Fruit fly (Drosophila melanogaster) whole organism, embryonic: ENCODE results near the gene CG43127.

Experiments used
- Abd-B ChIP-seq: fragments of 200-800 bp; sonication (Bioruptor generic); optimal IDR thresholded peaks from 2 replicates; lab custom pipeline; 2018; ENCODE audit warnings: missing biosample characterization, mild to moderate bottlenecking, missing genetic modification characterization, moderate library complexity
- Aef1 ChIP-seq: fragments of 200-800 bp; sonication (Bioruptor generic); IDR thresholded peaks from 3 replicates; pipeline ENCODE4 v1.3.6; 2022; ENCODE audit warnings: missing biosample characterization, missing genetic modification characterization
- Atf6 ChIP-seq: fragments of 200-800 bp; sonication (Bioruptor generic); IDR thresholded peaks from 2 replicates; pipeline ENCODE4 v1.3.6; 2022; ENCODE audit warnings: missing biosample characterization, missing genetic modification characterization
- Awh ChIP-seq: fragments of 200-800 bp; sonication (Bioruptor generic); IDR thresholded peaks from 2 replicates; pipeline ENCODE4, ENCODE4 v1.3.6; 2022; ENCODE audit warnings: missing biosample characterization, missing genetic modification characterization
- Bdp1 ChIP-seq: fragments of 200-800 bp; sonication (Bioruptor generic); optimal IDR thresholded peaks from 3 replicates; lab custom pipeline; 2016; ENCODE audit warnings: missing biosample characterization, missing genetic modification characterization
- CG10543 ChIP-seq: fragments of 200-800 bp; sonication (Bioruptor generic); optimal IDR thresholded peaks from 3 replicates; lab custom pipeline; 2017; ENCODE audit warnings: missing biosample characterization, mild to moderate bottlenecking, missing genetic modification characterization, moderate library complexity
- CG11560 ChIP-seq: fragments of 200-800 bp; sonication (Bioruptor generic); IDR thresholded peaks from 3 replicates; pipeline ENCODE4 v1.3.6; 2022; ENCODE audit warnings: missing biosample characterization, missing genetic modification characterization
- CG12104 ChIP-seq: fragments of 200-800 bp; sonication (Bioruptor generic); optimal IDR thresholded peaks from 3 replicates; lab custom pipeline; 2016; ENCODE audit warnings: missing biosample characterization, missing genetic modification characterization
- CG12155 ChIP-seq: fragments of 200-800 bp; sonication (Bioruptor generic); optimal IDR thresholded peaks from 3 replicates; lab custom pipeline; 2016; ENCODE audit warnings: missing biosample characterization, missing genetic modification characterization
- CG12942 ChIP-seq: fragments of 200-800 bp; sonication (Bioruptor generic); optimal IDR thresholded peaks from 3 replicates; lab custom pipeline; 2016; ENCODE audit warnings: missing biosample characterization, missing genetic modification characterization
- CG13775 ChIP-seq: fragments of 200-800 bp; sonication (Bioruptor generic); optimal IDR thresholded peaks from 3 replicates; lab custom pipeline; 2017; ENCODE audit warnings: missing biosample characterization, mild to moderate bottlenecking, missing genetic modification characterization
- CG14965 ChIP-seq: fragments of 200-800 bp; sonication (Bioruptor generic); optimal IDR thresholded peaks from 2 replicates; lab custom pipeline; 2016; ENCODE audit warnings: missing biosample characterization, missing genetic modification characterization, borderline replicate concordance
- CG1602 ChIP-seq: fragments of 200-800 bp; sonication (Bioruptor generic); optimal IDR thresholded peaks from 3 replicates; lab custom pipeline; 2016; ENCODE audit warnings: missing biosample characterization, missing genetic modification characterization
- CG1647 ChIP-seq: fragments of 200-800 bp; sonication (Bioruptor generic); optimal IDR thresholded peaks from 3 replicates; lab custom pipeline; 2016; ENCODE audit warnings: missing biosample characterization, missing genetic modification characterization
- CG1832 ChIP-seq: fragments of 200-800 bp; sonication (Bioruptor generic); optimal IDR thresholded peaks from 2 replicates; lab custom pipeline; 2017; ENCODE audit warnings: missing biosample characterization, mild to moderate bottlenecking, missing genetic modification characterization, inconsistent platforms
- CG2712 ChIP-seq: fragments of 200-800 bp; optimal IDR thresholded peaks from 3 replicates; lab custom pipeline; 2019; ENCODE audit warnings: missing biosample characterization, mild to moderate bottlenecking, missing genetic modification characterization, moderate library complexity
- CG2875 ChIP-seq: fragments of 200-800 bp; sonication (Bioruptor generic); optimal IDR thresholded peaks from 2 replicates; lab custom pipeline; 2017; ENCODE audit warnings: missing biosample characterization, mild to moderate bottlenecking, missing genetic modification characterization, missing genetic modification reagents
- CG2889 ChIP-seq: fragments of 200-800 bp; sonication (Bioruptor generic); IDR thresholded peaks from 3 replicates; pipeline ENCODE4 v1.3.6; 2022; ENCODE audit warnings: missing biosample characterization, missing genetic modification characterization
- CG3281 ChIP-seq: fragments of 200-800 bp; sonication (Bioruptor generic); optimal IDR thresholded peaks from 3 replicates; lab custom pipeline; 2017; ENCODE audit warnings: missing biosample characterization, mild to moderate bottlenecking, missing genetic modification characterization
- CG34422 ChIP-seq: fragments of 200-800 bp; sonication (Bioruptor generic); IDR thresholded peaks from 3 replicates; pipeline ENCODE4 v1.3.6; 2022; ENCODE audit warnings: missing biosample characterization, missing genetic modification characterization
- CG5953 ChIP-seq: fragments of 200-800 bp; sonication (Bioruptor generic); IDR thresholded peaks from 2 replicates; pipeline ENCODE4 v1.3.6; 2022; ENCODE audit warnings: missing biosample characterization, missing genetic modification characterization
- CG7987 ChIP-seq: fragments of 200-800 bp; sonication (Bioruptor generic); optimal IDR thresholded peaks from 2 replicates; lab custom pipeline; 2018; ENCODE audit warnings: missing biosample characterization, mild to moderate bottlenecking, missing genetic modification characterization, moderate library complexity
- CG8478 ChIP-seq: fragments of >200 bp; optimal IDR thresholded peaks from 2 replicates; lab custom pipeline; 2018
- D19B ChIP-seq: fragments of 200-800 bp; sonication (Bioruptor generic); optimal IDR thresholded peaks from 2 replicates; lab custom pipeline; 2017; ENCODE audit warnings: missing biosample characterization, mild to moderate bottlenecking, missing genetic modification characterization
- Doc3 ChIP-seq: fragments of 200-800 bp; sonication (Bioruptor generic); IDR thresholded peaks from 3 replicates; pipeline ENCODE4 v1.3.6; 2022; ENCODE audit warnings: missing biosample characterization, missing genetic modification characterization; ENCODE audit not compliant: partially characterized antibody
- Fer3 ChIP-seq: fragments of 200-800 bp; sonication (Bioruptor generic); optimal IDR thresholded peaks from 2 replicates; lab custom pipeline; 2018; ENCODE audit warnings: missing biosample characterization, mild to moderate bottlenecking, missing genetic modification characterization, moderate library complexity
- H2.0 ChIP-seq: fragments of 200-800 bp; sonication (Bioruptor generic); IDR thresholded peaks from 2 replicates; pipeline ENCODE4 v1.3.6; 2022; ENCODE audit warnings: missing biosample characterization, missing genetic modification characterization
- Lhr ChIP-seq: fragments of 200-800 bp; sonication (Bioruptor generic); optimal IDR thresholded peaks from 3 replicates; lab custom pipeline; 2017; ENCODE audit warnings: mild to moderate bottlenecking, missing biosample characterization, missing genetic modification reagents, missing genetic modification characterization
- Oli ChIP-seq: fragments of 200-800 bp; sonication (Bioruptor generic); optimal IDR thresholded peaks from 2 replicates; lab custom pipeline; 2018; ENCODE audit warnings: missing biosample characterization, mild to moderate bottlenecking, missing genetic modification characterization, moderate library complexity
- Sin3A ChIP-seq: fragments of >200 bp; optimal IDR thresholded peaks from 2 replicates; lab custom pipeline; 2018
- Six4 ChIP-seq: fragments of 200-800 bp; sonication (Bioruptor generic); optimal IDR thresholded peaks from 2 replicates; lab custom pipeline; 2016; ENCODE audit warnings: missing biosample characterization, missing genetic modification characterization
- Sry-β ChIP-seq: fragments of 200-800 bp; sonication (Bioruptor generic); optimal IDR thresholded peaks from 2 replicates; lab custom pipeline; 2018; ENCODE audit warnings: missing biosample characterization, mild to moderate bottlenecking, missing genetic modification characterization, moderate library complexity
- Taf1 ChIP-seq: fragments of 200-800 bp; sonication (Bioruptor generic); IDR thresholded peaks from 2 replicates; pipeline ENCODE4 v1.3.6; 2022; ENCODE audit warnings: missing biosample characterization, missing genetic modification characterization
- ara ChIP-seq: fragments of 200-800 bp; sonication (Bioruptor generic); IDR thresholded peaks from 2 replicates; pipeline ENCODE4 v1.3.6; 2022; ENCODE audit warnings: missing biosample characterization, missing genetic modification characterization
- ash1 ChIP-seq: fragments of 200-800 bp; sonication (Bioruptor generic); optimal IDR thresholded peaks from 2 replicates; lab custom pipeline; 2018; ENCODE audit warnings: missing biosample characterization, mild to moderate bottlenecking, missing genetic modification characterization
- br ChIP-seq: fragments of >200 bp; optimal IDR thresholded peaks from 2 replicates; lab custom pipeline; 2017
- croc ChIP-seq: fragments of 200-800 bp; sonication (Bioruptor generic); conservative IDR thresholded peaks from 3 replicates; pipeline ENCODE4 v1.3.6; 2022; ENCODE audit warnings: missing biosample characterization, missing genetic modification characterization
- dan ChIP-seq: fragments of 200-800 bp; sonication (Bioruptor generic); IDR thresholded peaks from 2 replicates; pipeline ENCODE4 v1.3.6; 2022; ENCODE audit warnings: missing biosample characterization, missing genetic modification characterization
- grau ChIP-seq: fragments of 200-800 bp; optimal IDR thresholded peaks from 3 replicates; lab custom pipeline; 2019; ENCODE audit warnings: missing biosample characterization, mild to moderate bottlenecking, missing genetic modification characterization, moderate library complexity
- gt ChIP-seq: fragments of 200-800 bp; sonication (Bioruptor generic); IDR thresholded peaks from 2 replicates; pipeline ENCODE4 v1.3.6; 2022; ENCODE audit warnings: missing biosample characterization, missing genetic modification characterization
- hkb ChIP-seq, 2 experiments: fragments of 200-800 bp in 1 of 2; fragments of >200 bp in 1 of 2; sonication (Bioruptor generic) in 1 of 2; IDR thresholded peaks in 1 of 2; optimal IDR thresholded peaks in 1 of 2; 2 replicates each; pipeline versions ENCODE4 v1.3.6 to Lab custom; 2017 to 2022; ENCODE audit warnings: missing biosample characterization in 1 of 2, missing genetic modification characterization in 1 of 2
- ken ChIP-seq: fragments of 200-800 bp; sonication (Bioruptor generic); IDR thresholded peaks from 3 replicates; pipeline ENCODE4 v1.3.6; 2022; ENCODE audit warnings: missing biosample characterization, missing genetic modification characterization
- nerfin-2 ChIP-seq: fragments of 200-800 bp; sonication (Bioruptor generic); IDR thresholded peaks from 2 replicates; pipeline ENCODE4 v1.3.6; 2022; ENCODE audit warnings: missing biosample characterization, missing genetic modification characterization; ENCODE audit not compliant: partially characterized antibody
- org-1 ChIP-seq: fragments of 200-800 bp; sonication (Bioruptor generic); optimal IDR thresholded peaks from 2 replicates; lab custom pipeline; 2017; ENCODE audit warnings: missing biosample characterization, missing genetic modification characterization
- ranshi ChIP-seq: fragments of 200-800 bp; sonication (Bioruptor generic); IDR thresholded peaks from 2 replicates; pipeline ENCODE4 v1.3.6; 2022; ENCODE audit warnings: missing biosample characterization, missing genetic modification characterization
- run ChIP-seq: fragments of 200-800 bp; sonication (Bioruptor generic); optimal IDR thresholded peaks from 3 replicates; lab custom pipeline; 2018; ENCODE audit warnings: missing biosample characterization, mild to moderate bottlenecking, missing genetic modification characterization
- salm ChIP-seq: fragments of 200-800 bp; sonication (Bioruptor generic); optimal IDR thresholded peaks from 2 replicates; lab custom pipeline; 2018; ENCODE audit warnings: missing biosample characterization, mild to moderate bottlenecking, missing genetic modification characterization
- sd ChIP-seq: fragments of 200-800 bp; sonication (Bioruptor generic); optimal IDR thresholded peaks from 3 replicates; lab custom pipeline; 2018; ENCODE audit warnings: missing biosample characterization, mild to moderate bottlenecking, missing genetic modification characterization, moderate library complexity
- tgo ChIP-seq: fragments of 200-800 bp; sonication (Bioruptor generic); IDR thresholded peaks from 3 replicates; pipeline ENCODE4 v1.3.6; 2022; ENCODE audit warnings: missing biosample characterization, missing genetic modification characterization
- vnd ChIP-seq: fragments of 200-800 bp; sonication (Bioruptor generic); IDR thresholded peaks from 3 replicates; pipeline ENCODE4 v1.3.6; 2022; ENCODE audit warnings: missing biosample characterization, missing genetic modification characterization; ENCODE audit not compliant: partially characterized antibody
- vvl ChIP-seq: fragments of 200-800 bp; sonication (Bioruptor generic); IDR thresholded peaks from 2 replicates; pipeline ENCODE4 v1.3.6; 2022; ENCODE audit warnings: missing biosample characterization, missing genetic modification characterization
- wdn ChIP-seq: fragments of 200-800 bp; sonication (Bioruptor generic); IDR thresholded peaks from 2 replicates; pipeline ENCODE4 v1.3.6; 2022; ENCODE audit warnings: missing biosample characterization, missing genetic modification characterization
- z ChIP-seq: fragments of 200-800 bp; sonication (Bioruptor generic); IDR thresholded peaks from 3 replicates; pipeline ENCODE4 v1.3.6; 2022; ENCODE audit warnings: missing biosample characterization, missing genetic modification characterization

The CG43127 gene

DNA sequence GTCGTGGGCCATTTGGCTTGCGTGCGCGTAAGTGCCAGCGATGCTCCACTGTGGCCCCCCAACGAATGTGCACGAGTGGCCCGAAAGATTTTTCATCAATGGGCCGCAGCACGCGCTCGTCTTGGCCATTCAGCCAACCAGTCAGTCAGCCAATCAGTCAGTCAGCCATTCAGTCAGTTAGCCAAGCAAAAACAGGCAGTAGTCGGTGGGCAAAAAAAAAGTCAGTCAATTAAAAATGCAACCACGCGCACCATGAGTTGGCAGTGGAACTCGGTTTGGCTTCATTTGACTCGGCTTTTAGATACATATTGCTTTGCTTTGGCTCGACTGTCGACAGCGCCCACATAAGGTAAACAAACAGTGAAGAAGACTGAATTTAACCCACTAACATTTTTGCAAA, 20.6 kb upstream of the CG43127 start (continued):
- TF ChIP-seq CG14965 (GFP tag; lab: Kevin White, UChicago) (no peak), Fer3 (tag; lab: Kevin White, UChicago) (no peak), CG1647 (GFP tag; lab: Kevin White, UChicago) (no peak), Oli (tag; lab: Kevin White, UChicago) (no peak), Six4 (GFP tag; lab: Kevin White, UChicago) (no peak), br (lab: Kevin White, UChicago) (no peak), vnd (GFP tag; lab: Robert Waterston, UW) (no peak), croc (no peak), dan (GFP tag; lab: Robert Waterston, UW) (no peak), CG11560 (no peak), CG7987 (no peak), tgo (no peak), run (no peak), sd (tag; lab: Kevin White, UChicago) (no peak), ara (no peak), CG13775 (GFP tag; lab: Kevin White, UChicago) (no peak), Abd-B (GFP tag; lab: Kevin White, UChicago) (no peak), Atf6 (GFP tag; lab: Robert Waterston, UW) (no peak), H2.0 (GFP tag; lab: Robert Waterston, UW) (no peak), CG2712 (tag; lab: Kevin White, UChicago) (no peak), vvl (peak; percentile 42; the same call in 1 of the 2 replicates), wdn (GFP tag; lab: Robert Waterston, UW) (no peak), CG2889 (0 out of 3 replicates have a peak, but pooled peaks have one; percentile 39), ranshi (no peak), Awh (GFP tag; lab: Robert Waterston, UW) (0 out of 2 replicates have a peak, but pooled peaks have one; percentile 20), salm (no peak), Taf1 (GFP tag; lab: Robert Waterston, UW) (no peak), z (GFP tag; lab: Robert Waterston, UW) (0 out of 3 replicates have a peak, but pooled peaks have one; percentile 9), CG12942 (GFP tag; lab: Kevin White, UChicago) (no peak), Lhr (GFP tag; lab: Kevin White, UChicago) (no peak), Bdp1 (GFP tag; lab: Kevin White, UChicago) (no peak), ash1 (GFP tag; lab: Kevin White, UChicago) (no peak), Sry-β (GFP tag; lab: Kevin White, UChicago) (no peak), CG1832 (GFP tag; lab: Kevin White, UChicago) (no peak), gt (GFP tag; lab: Robert Waterston, UW) (no peak), org-1 (GFP tag; lab: Kevin White, UChicago) (no peak), Sin3A (lab: Kevin White, UChicago) (no peak), CG12104 (GFP tag; lab: Kevin White, UChicago) (no peak), hkb (optimal IDR thresholded peaks at IDR 0.05; lab: Kevin White, UChicago) (no peak), hkb (GFP tag; IDR thresholded peaks at IDR 0.05; lab: Robert Waterston, UW) (no peak), D19B (GFP tag; lab: Kevin White, UChicago) (no peak), grau (tag; lab: Kevin White, UChicago) (peak; percentile 43), CG34422 (no peak), CG1602 (GFP tag; lab: Kevin White, UChicago) (no peak), CG5953 (peak; percentile 7; the same call in 1 of the 2 replicates), Aef1 (GFP tag; lab: Robert Waterston, UW) (no peak), nerfin-2 (GFP tag; lab: Robert Waterston, UW) (no peak), CG3281 (GFP tag; lab: Kevin White, UChicago) (no peak), CG12155 (GFP tag; lab: Kevin White, UChicago) (no peak), CG8478 (lab: Kevin White, UChicago) (no peak), CG10543 (no peak), CG2875 (GFP tag; lab: Kevin White, UChicago) (no peak), ken (no peak), Doc3 (no peak)
